Fruit fly (Drosophila melanogaster) whole organism, pupa: ENCODE measurements around the gene Gprk2.
A peak's percentile ranks its signal among the peaks of the same experiment; 100 is the strongest.

Source experiments
- CG10348 ChIP-seq: fragments of 200-800 bp; sonication (Bioruptor generic); IDR thresholded peaks from 2 replicates; pipeline ENCODE4 v1.3.6; 2022; ENCODE audit warnings: missing biosample characterization, missing genetic modification characterization
- CG12605 ChIP-seq: fragments of 200-800 bp; sonication (Bioruptor generic); IDR thresholded peaks from 2 replicates; pipeline ENCODE4 v1.3.6; 2022; ENCODE audit warnings: missing biosample characterization, missing genetic modification characterization
- CG13204 ChIP-seq: fragments of 200-800 bp; sonication (Bioruptor generic); optimal IDR thresholded peaks from 2 replicates; lab custom pipeline; 2018; ENCODE audit warnings: missing biosample characterization, mild to moderate bottlenecking, missing genetic modification characterization, moderate library complexity
- CG14655 ChIP-seq: fragments of 200-800 bp; sonication (Bioruptor generic); optimal IDR thresholded peaks from 3 replicates; lab custom pipeline; 2017; ENCODE audit warnings: mild to moderate bottlenecking, missing biosample characterization, missing genetic modification reagents, missing genetic modification characterization
- CG15710 ChIP-seq: fragments of 200-800 bp; sonication (Bioruptor generic); optimal IDR thresholded peaks from 2 replicates; lab custom pipeline; 2018; ENCODE audit warnings: missing biosample characterization, mild to moderate bottlenecking, missing genetic modification characterization, moderate library complexity
- CG17806 ChIP-seq: fragments of 200-800 bp; sonication (Bioruptor generic); optimal IDR thresholded peaks from 2 replicates; lab custom pipeline; 2018; ENCODE audit warnings: missing biosample characterization, mild to moderate bottlenecking, missing genetic modification characterization, moderate library complexity
- CG32121 ChIP-seq: fragments of 200-800 bp; sonication (Bioruptor generic); IDR thresholded peaks from 2 replicates; pipeline ENCODE4 v1.3.6; 2022; ENCODE audit warnings: missing biosample characterization, missing genetic modification characterization
- CG34367 ChIP-seq: fragments of 200-800 bp; sonication (Bioruptor generic); optimal IDR thresholded peaks from 2 replicates; lab custom pipeline; 2018; ENCODE audit warnings: missing biosample characterization, mild to moderate bottlenecking, missing genetic modification characterization
- CG4496 ChIP-seq: fragments of 200-800 bp; sonication (Bioruptor generic); IDR thresholded peaks from 3 replicates; pipeline ENCODE4 v1.3.6; 2022; ENCODE audit warnings: missing biosample characterization, missing genetic modification characterization
- CG8159 ChIP-seq: fragments of 200-800 bp; sonication (Bioruptor generic); optimal IDR thresholded peaks from 3 replicates; lab custom pipeline; 2018; ENCODE audit warnings: missing biosample characterization, mild to moderate bottlenecking, missing genetic modification characterization, moderate library complexity
- CG8301 ChIP-seq: fragments of 200-800 bp; sonication (Bioruptor generic); optimal IDR thresholded peaks from 2 replicates; lab custom pipeline; 2018; ENCODE audit warnings: missing biosample characterization, mild to moderate bottlenecking, missing genetic modification characterization
- CG9948 ChIP-seq: fragments of 200-800 bp; sonication (Bioruptor generic); optimal IDR thresholded peaks from 2 replicates; lab custom pipeline; 2018; ENCODE audit warnings: missing biosample characterization, mild to moderate bottlenecking, missing genetic modification characterization, moderate library complexity
- D1 ChIP-seq: fragments of 200-800 bp; sonication (Bioruptor generic); optimal IDR thresholded peaks from 2 replicates; lab custom pipeline; 2018; ENCODE audit warnings: missing biosample characterization, mild to moderate bottlenecking, missing genetic modification characterization, moderate library complexity
- EcR ChIP-seq: fragments of 200-800 bp; sonication (Bioruptor generic); optimal IDR thresholded peaks from 3 replicates; lab custom pipeline; 2019; ENCODE audit warnings: missing biosample characterization, missing genetic modification characterization, mild to moderate bottlenecking, moderate library complexity, missing genetic modification reagents
- Ets98B ChIP-seq: fragments of 200-800 bp; sonication (Bioruptor generic); IDR thresholded peaks from 2 replicates; pipeline ENCODE4 v1.3.6; 2022; ENCODE audit warnings: missing biosample characterization, missing genetic modification characterization
- Pif1A ChIP-seq: fragments of 200-800 bp; sonication (Bioruptor generic); optimal IDR thresholded peaks from 3 replicates; lab custom pipeline; 2016; ENCODE audit warnings: missing biosample characterization, missing genetic modification characterization
- Pif1B ChIP-seq: fragments of 200-800 bp; sonication (Bioruptor generic); optimal IDR thresholded peaks from 3 replicates; lab custom pipeline; 2016; ENCODE audit warnings: missing biosample characterization, missing genetic modification characterization
- Snoo ChIP-seq: fragments of 200-800 bp; sonication (Bioruptor generic); optimal IDR thresholded peaks from 3 replicates; lab custom pipeline; 2017; ENCODE audit warnings: missing biosample characterization, mild to moderate bottlenecking, missing genetic modification characterization, inconsistent platforms
- fd96Ca ChIP-seq: fragments of 200-800 bp; sonication (Bioruptor generic); IDR thresholded peaks from 3 replicates; pipeline ENCODE4 v1.3.6; 2022; ENCODE audit warnings: missing biosample characterization, missing genetic modification characterization
- gl ChIP-seq: fragments of 200-800 bp; sonication (Bioruptor generic); optimal IDR thresholded peaks from 2 replicates; lab custom pipeline; 2018; ENCODE audit warnings: missing biosample characterization, mild to moderate bottlenecking, missing genetic modification characterization
- rn ChIP-seq: fragments of 200-800 bp; sonication (Bioruptor generic); IDR thresholded peaks from 2 replicates; pipeline ENCODE4 v1.3.6; 2022; ENCODE audit warnings: missing biosample characterization, missing genetic modification characterization

The Gprk2 gene

DNA sequence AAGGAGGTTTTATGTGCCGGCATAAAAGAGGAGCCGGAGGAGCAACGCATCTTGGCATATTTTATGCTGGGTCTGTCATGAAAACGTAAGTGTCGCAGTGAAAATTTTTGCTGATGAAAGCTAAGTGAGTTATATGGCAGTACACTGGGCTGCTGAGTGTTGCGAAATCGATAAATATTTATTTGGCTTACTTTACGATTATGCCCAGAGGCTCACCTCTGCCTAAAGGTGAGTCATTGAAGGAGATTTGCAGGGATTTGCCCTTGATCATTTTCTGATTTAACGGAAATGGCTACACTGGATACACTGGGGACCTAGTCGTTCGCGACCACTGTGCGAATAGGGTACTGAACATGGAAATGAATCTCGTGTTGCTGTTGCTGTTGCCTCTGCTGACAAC lies 34.9 kb downstream of the Gprk2 start:
- no peak for TF ChIP-seq D1 (tag; lab: Kevin White, UChicago)
- TF ChIP-seq CG13204 (GFP tag; lab: Kevin White, UChicago), result no peak
- no peak for TF ChIP-seq CG4496 (GFP tag; lab: Robert Waterston, UW)
- no peak for TF ChIP-seq CG10348
- TF ChIP-seq CG15710 (tag; lab: Kevin White, UChicago), result no peak
- peak; percentile 14 for TF ChIP-seq CG8301 (tag; lab: Kevin White, UChicago)
- TF ChIP-seq Pif1A (GFP tag; lab: Kevin White, UChicago), result peak; percentile 22
- TF ChIP-seq gl (tag; lab: Kevin White, UChicago), result no peak
- TF ChIP-seq EcR, result no peak
- no peak for TF ChIP-seq CG8159
- no peak for TF ChIP-seq Snoo (tag; lab: Kevin White, UChicago)
- no peak for TF ChIP-seq CG17806 (tag; lab: Kevin White, UChicago)
- TF ChIP-seq CG32121 (GFP tag; lab: Robert Waterston, UW), result peak; percentile 34; the same call in 1 of the 2 replicates
- no peak for TF ChIP-seq rn (GFP tag; lab: Robert Waterston, UW)
- TF ChIP-seq CG14655 (GFP tag; lab: Kevin White, UChicago), result no peak
- no peak for TF ChIP-seq CG34367 (tag; lab: Kevin White, UChicago)
- peak; percentile 1 for TF ChIP-seq CG9948 (tag; lab: Kevin White, UChicago)
- peak; percentile 42 for TF ChIP-seq Ets98B (GFP tag; lab: Robert Waterston, UW)
- peak; percentile 68; the same call in 2 of the 3 replicates for TF ChIP-seq fd96Ca (GFP tag; lab: Robert Waterston, UW)
- no peak for TF ChIP-seq Pif1B
- no peak for TF ChIP-seq CG12605 (GFP tag; lab: Robert Waterston, UW)

dm6 chr3R:31440561-31440960 lies 35.5 kb downstream of the Gprk2 start:
- no peak for TF ChIP-seq CG12605 (GFP tag; lab: Robert Waterston, UW)
- TF ChIP-seq Pif1B, result no peak
- TF ChIP-seq CG32121 (GFP tag; lab: Robert Waterston, UW), result no peak
- TF ChIP-seq CG34367 (tag; lab: Kevin White, UChicago), result no peak
- TF ChIP-seq D1 (tag; lab: Kevin White, UChicago), result no peak
- TF ChIP-seq CG14655 (GFP tag; lab: Kevin White, UChicago), result no peak
- TF ChIP-seq rn (GFP tag; lab: Robert Waterston, UW), result no peak
- no peak for TF ChIP-seq CG15710 (tag; lab: Kevin White, UChicago)
- no peak for TF ChIP-seq CG17806 (tag; lab: Kevin White, UChicago)
- TF ChIP-seq Snoo (tag; lab: Kevin White, UChicago), result no peak
- no peak for TF ChIP-seq gl (tag; lab: Kevin White, UChicago)
- TF ChIP-seq CG4496 (GFP tag; lab: Robert Waterston, UW), result no peak
- no peak for TF ChIP-seq CG9948 (tag; lab: Kevin White, UChicago)
- no peak for TF ChIP-seq Pif1A (GFP tag; lab: Kevin White, UChicago)
- TF ChIP-seq CG8301 (tag; lab: Kevin White, UChicago), result no peak

- TF ChIP-seq CG15710 (tag; lab: Kevin White, UChicago) (no peak), CG32121 (GFP tag; lab: Robert Waterston, UW) (no peak), Ets98B (GFP tag; lab: Robert Waterston, UW) (no peak), rn (GFP tag; lab: Robert Waterston, UW) (no peak), CG8159 (no peak), EcR (no peak), CG4496 (GFP tag; lab: Robert Waterston, UW) (no peak), Snoo (tag; lab: Kevin White, UChicago) (no peak), CG12605 (GFP tag; lab: Robert Waterston, UW) (no peak), CG8301 (tag; lab: Kevin White, UChicago) (no peak), fd96Ca (GFP tag; lab: Robert Waterston, UW) (no peak), Pif1A (GFP tag; lab: Kevin White, UChicago) (no peak), Pif1B (no peak), CG13204 (GFP tag; lab: Kevin White, UChicago) (no peak), D1 (tag; lab: Kevin White, UChicago) (no peak), gl (tag; lab: Kevin White, UChicago) (no peak), CG34367 (tag; lab: Kevin White, UChicago) (no peak), CG17806 (tag; lab: Kevin White, UChicago) (no peak), CG10348 (no peak)
These were observed 38.0 kb downstream of the Gprk2 start for dm6 chr3R:31443023-31443422.

DNA sequence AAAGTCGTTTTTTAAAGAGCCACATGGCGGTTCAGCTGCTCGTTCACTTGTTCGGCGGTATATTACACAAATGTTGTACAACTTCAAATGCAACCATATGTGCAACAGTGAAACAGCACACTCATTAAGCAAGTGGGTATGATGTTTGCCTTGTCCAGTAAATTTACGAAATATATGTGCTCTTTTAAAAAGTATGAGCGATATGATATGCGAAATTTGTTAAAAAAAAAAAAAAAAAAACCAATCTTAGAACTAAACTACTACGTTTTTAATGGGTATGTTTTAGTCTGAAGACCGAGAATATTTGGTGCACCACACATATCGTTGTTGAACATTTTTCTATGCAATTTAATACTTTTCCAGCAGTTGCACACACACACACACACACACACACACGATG lies 38.4 kb downstream of the Gprk2 start:
- no peak for TF ChIP-seq CG8159
- TF ChIP-seq CG17806 (tag; lab: Kevin White, UChicago), result no peak
- peak; percentile 51; the same call in 1 of the 2 replicates for TF ChIP-seq CG12605 (GFP tag; lab: Robert Waterston, UW)
- peak; percentile 88 for TF ChIP-seq Ets98B (GFP tag; lab: Robert Waterston, UW)
- peak; percentile 85 for TF ChIP-seq CG4496 (GFP tag; lab: Robert Waterston, UW)
- TF ChIP-seq fd96Ca (GFP tag; lab: Robert Waterston, UW), result peak; percentile 71; the same call in 1 of the 3 replicates
- TF ChIP-seq EcR, result no peak
- peak; percentile 14 for TF ChIP-seq Pif1B
- TF ChIP-seq CG8301 (tag; lab: Kevin White, UChicago), result peak; percentile 34
- TF ChIP-seq CG14655 (GFP tag; lab: Kevin White, UChicago), result peak; percentile 38
- no peak for TF ChIP-seq gl (tag; lab: Kevin White, UChicago)
- peak; percentile 36; the same call in 1 of the 2 replicates for TF ChIP-seq CG10348
- no peak for TF ChIP-seq CG15710 (tag; lab: Kevin White, UChicago)
- TF ChIP-seq CG13204 (GFP tag; lab: Kevin White, UChicago), result no peak
- peak; percentile 91 for TF ChIP-seq CG32121 (GFP tag; lab: Robert Waterston, UW)
- TF ChIP-seq CG9948 (tag; lab: Kevin White, UChicago), result no peak
- TF ChIP-seq D1 (tag; lab: Kevin White, UChicago), result no peak
- TF ChIP-seq rn (GFP tag; lab: Robert Waterston, UW), result 0 out of 2 replicates have a peak, but pooled peaks have one; percentile 36
- TF ChIP-seq Pif1A (GFP tag; lab: Kevin White, UChicago), result peak; percentile 34
- TF ChIP-seq Snoo (tag; lab: Kevin White, UChicago), result no peak
- TF ChIP-seq CG34367 (tag; lab: Kevin White, UChicago), result no peak
